Fruit fly (Drosophila melanogaster): ENCODE measurements around the gene CG11037.

Gene CG11037

DNA sequence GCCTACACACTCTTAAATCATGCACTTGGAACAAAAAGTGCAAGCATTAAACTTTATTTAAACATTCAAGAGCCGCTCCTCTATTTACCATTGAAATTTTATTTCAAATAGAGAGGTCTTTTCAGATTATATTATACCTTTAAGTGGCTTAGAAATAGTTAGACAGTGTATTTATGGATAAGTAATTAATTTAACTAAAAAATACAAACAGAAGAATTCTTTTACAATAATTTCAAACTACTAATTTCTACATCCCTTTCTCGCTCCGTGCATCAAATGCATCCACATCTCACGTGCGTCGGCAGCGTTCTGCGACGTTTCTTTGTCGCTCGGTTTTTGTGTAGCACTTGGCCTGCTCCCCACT is 11.1 kb downstream of the CG11037 start (continued):
- TF ChIP-seq CG10431 (GFP tag; optimal IDR thresholded peaks at IDR 0.05), result peak; percentile 48
- TF ChIP-seq CG18262 (tag; optimal IDR thresholded peaks at IDR 0.05), result peak; percentile 90
- peak; percentile 29 for TF ChIP-seq CG1603 (tag; optimal IDR thresholded peaks at IDR 0.05)
- peak; percentile 57 for TF ChIP-seq CG17385 (GFP tag; optimal IDR thresholded peaks at IDR 0.05)
- TF ChIP-seq CG17829 (tag; optimal IDR thresholded peaks at IDR 0.05), result peak; percentile 81
- TF ChIP-seq CG10654 (GFP tag; optimal IDR thresholded peaks at IDR 0.05), result peak; percentile 21
- TF ChIP-seq wdn (GFP tag; IDR thresholded peaks at IDR 0.05), result no peak
- TF ChIP-seq nerfin-1 (tag; optimal IDR thresholded peaks at IDR 0.05), result peak; percentile 73
- peak; percentile 64; the same call in 1 of the 2 replicates for TF ChIP-seq vvl (GFP tag; IDR thresholded peaks at IDR 0.05)
- peak; percentile 22; the same call in 1 of the 2 replicates for TF ChIP-seq CG10366 (GFP tag; IDR thresholded peaks at IDR 0.05)
- peak; percentile 2 for TF ChIP-seq chn (GFP tag; optimal IDR thresholded peaks at IDR 0.05)
- peak; percentile 81 for TF ChIP-seq corto (GFP tag; optimal IDR thresholded peaks at IDR 0.05)
- TF ChIP-seq CG15269 (tag; optimal IDR thresholded peaks at IDR 0.05), result peak; percentile 37
- TF ChIP-seq gcm (GFP tag; optimal IDR thresholded peaks at IDR 0.05), result peak; percentile 56
- 0 out of 2 replicates have a peak, but pooled peaks have one; percentile 26 for TF ChIP-seq ap (GFP tag; IDR thresholded peaks at IDR 0.05)
- peak; percentile 62; the same call in 1 of the 2 replicates for TF ChIP-seq CG31441 (GFP tag; IDR thresholded peaks at IDR 0.05)
- TF ChIP-seq Abd-B (GFP tag; optimal IDR thresholded peaks at IDR 0.05), result peak; percentile 51
- TF ChIP-seq bcd (GFP tag; optimal IDR thresholded peaks at IDR 0.05), result peak; percentile 63
- TF ChIP-seq CG9932 (GFP tag; IDR thresholded peaks at IDR 0.05), result no peak
- TF ChIP-seq tin (GFP tag; optimal IDR thresholded peaks at IDR 0.05), result peak; percentile 61
- TF ChIP-seq CG1602 (GFP tag; optimal IDR thresholded peaks at IDR 0.05), result peak; percentile 59
- no peak for TF ChIP-seq CG7928 (GFP tag; optimal IDR thresholded peaks at IDR 0.05)
- peak; percentile 68 for TF ChIP-seq Spps (tag; optimal IDR thresholded peaks at IDR 0.05)
- peak; percentile 51 for TF ChIP-seq CG17802 (tag; optimal IDR thresholded peaks at IDR 0.05)
- TF ChIP-seq CG30403 (GFP tag; optimal IDR thresholded peaks at IDR 0.05), result peak; percentile 63
- TF ChIP-seq CG2875 (GFP tag; optimal IDR thresholded peaks at IDR 0.05), result peak; percentile 58
- TF ChIP-seq pum (GFP tag; optimal IDR thresholded peaks at IDR 0.05), result peak; percentile 49
- TF ChIP-seq CG6654 (GFP tag; optimal IDR thresholded peaks at IDR 0.05), result peak; percentile 30
- peak; percentile 86 for TF ChIP-seq phol (tag; optimal IDR thresholded peaks at IDR 0.05)
- TF ChIP-seq CG8281 (tag; optimal IDR thresholded peaks at IDR 0.05), result peak; percentile 5
- TF ChIP-seq cato (GFP tag; optimal IDR thresholded peaks at IDR 0.05; ENCODE audit: borderline replicate concordance), result peak; percentile 6
- TF ChIP-seq CG11398 (GFP tag; optimal IDR thresholded peaks at IDR 0.05), result no peak
- 0 out of 2 replicates have a peak, but pooled peaks have one; percentile 15 for TF ChIP-seq sim (GFP tag; IDR thresholded peaks at IDR 0.05)
- no peak for TF ChIP-seq B-H1 (GFP tag; IDR thresholded peaks at IDR 0.05)
- TF ChIP-seq gem (tag; optimal IDR thresholded peaks at IDR 0.05), result peak; percentile 88
- TF ChIP-seq CG3847 (GFP tag; IDR thresholded peaks at IDR 0.05), result peak; percentile 15; the same call in 1 of the 2 replicates
- TF ChIP-seq CG4707 (GFP tag; optimal IDR thresholded peaks at IDR 0.05), result peak; percentile 0
- peak in 1 of 2 experiments; percentile 68 for TF ChIP-seq Hr51 (GFP tag; optimal IDR thresholded peaks at IDR 0.05)
- peak; percentile 0 for TF ChIP-seq CG9609 (GFP tag; optimal IDR thresholded peaks at IDR 0.05)
- TF ChIP-seq CG11560 (tag; IDR thresholded peaks at IDR 0.05), result no peak
- TF ChIP-seq CG31388 (GFP tag; optimal IDR thresholded peaks at IDR 0.05), result no peak
- TF ChIP-seq fd96Cb (tag; optimal IDR thresholded peaks at IDR 0.05), result peak; percentile 74
- TF ChIP-seq Max (GFP tag; optimal IDR thresholded peaks at IDR 0.05), result peak; percentile 33
- no peak for TF ChIP-seq dimm (GFP tag; IDR thresholded peaks at IDR 0.05)
- TF ChIP-seq Doc3 (GFP tag; IDR thresholded peaks at IDR 0.05; ENCODE audit: partially characterized antibody), result no peak
- TF ChIP-seq CG2678 (tag; optimal IDR thresholded peaks at IDR 0.05), result peak; percentile 79
- no peak for TF ChIP-seq wek (GFP tag; optimal IDR thresholded peaks at IDR 0.05)
- no peak for TF ChIP-seq crp (GFP tag; optimal IDR thresholded peaks at IDR 0.05)
- TF ChIP-seq D (optimal IDR thresholded peaks at IDR 0.05), result no peak
- TF ChIP-seq D (GFP tag; optimal IDR thresholded peaks at IDR 0.05), result peak; percentile 81
